Worm (Caenorhabditis elegans) whole organism, L4 larva: ENCODE results near the gene coel-1.
A peak's percentile ranks its signal among the peaks of the same experiment; 100 is the strongest.

Source experiments
- Y105C5A.15 ChIP-seq: fragments of 200-800 bp; sonication (Bioruptor generic); IDR thresholded peaks from 2 replicates; pipeline ENCODE4 v1.3.6; 2022; ENCODE audit warnings: missing genetic modification characterization, missing compliant biosample characterization
- ZK337.2 ChIP-seq: fragments of 200-800 bp; sonication (Bioruptor generic); IDR thresholded peaks from 2 replicates; pipeline ENCODE4 v1.3.6; 2022; ENCODE audit warnings: missing genetic modification reagents, missing genetic modification characterization, missing compliant biosample characterization
- aha-1 ChIP-seq: fragments of 150-350 bp; peaks from one replicate; lab custom pipeline; 2014; ENCODE audit warnings: missing biosample characterization, missing genetic modification characterization
- aly-2 ChIP-seq: sonication (generic microtip); optimal IDR thresholded peaks from 2 replicates; lab custom pipeline; 2018; ENCODE audit warnings: missing biosample characterization, missing genetic modification characterization
- arid-1 ChIP-seq: fragments of 200-800 bp; sonication (Bioruptor generic); conservative IDR thresholded peaks from 2 replicates; pipeline ENCODE4 v1.3.6; 2022; ENCODE audit warnings: missing genetic modification reagents, missing genetic modification characterization, missing compliant biosample characterization
- ceh-82 ChIP-seq: sonication (generic microtip); optimal IDR thresholded peaks from 2 replicates; lab custom pipeline; 2017; ENCODE audit warnings: missing biosample characterization, missing genetic modification characterization
- ces-1 ChIP-seq: fragments of 150-350 bp; sonication (generic microtip); optimal IDR thresholded peaks from 4 replicates; lab custom pipeline; 2014; ENCODE audit warnings: missing biosample characterization, missing genetic modification reagents, missing genetic modification characterization
- daf-12 ChIP-seq: fragments of 150-350 bp; optimal IDR thresholded peaks from 2 replicates; lab custom pipeline; 2014; ENCODE audit warnings: missing biosample characterization, missing genetic modification reagents, missing genetic modification characterization
- daf-16 ChIP-seq, 3 experiments: sonication (generic microtip); optimal IDR thresholded peaks; 2 replicates each; lab custom pipeline; 2016 to 2017; ENCODE audit warnings: missing genetic modification characterization in 3 of 3, missing genetic modification reagents in 3 of 3, mild to moderate bottlenecking in 2 of 3, missing compliant biosample characterization in 2 of 3, missing biosample characterization in 1 of 3, moderate library complexity in 1 of 3
- dmd-6 ChIP-seq: fragments of 200-800 bp; sonication (Bioruptor generic); IDR thresholded peaks from 2 replicates; pipeline ENCODE4 v1.3.6; 2022; ENCODE audit warnings: missing genetic modification reagents, missing genetic modification characterization, missing compliant biosample characterization
- dpl-1 ChIP-seq: fragments of 150-350 bp; optimal IDR thresholded peaks from 2 replicates; lab custom pipeline; 2014; ENCODE audit warnings: missing biosample characterization, missing genetic modification reagents, missing genetic modification characterization
- dve-1 ChIP-seq: sonication (generic microtip); optimal IDR thresholded peaks from 2 replicates; lab custom pipeline; 2017; ENCODE audit warnings: antibody characterized with exemption, mild to moderate bottlenecking, missing genetic modification characterization, missing compliant biosample characterization; ENCODE audit not compliant: insufficient read depth
- egl-27 ChIP-seq: sonication (generic microtip); optimal IDR thresholded peaks from 3 replicates; lab custom pipeline; 2017; ENCODE audit warnings: missing biosample characterization, missing genetic modification reagents, missing genetic modification characterization
- fos-1 ChIP-seq: fragments of 150-350 bp; optimal IDR thresholded peaks from 2 replicates; lab custom pipeline; 2014; ENCODE audit warnings: missing biosample characterization, missing genetic modification characterization
- hif-1 ChIP-seq, 2 experiments: sonication (generic microtip); optimal IDR thresholded peaks; 2 replicates each; lab custom pipeline; 2016 to 2017; ENCODE audit warnings: missing compliant biosample characterization in 2 of 2, missing genetic modification characterization in 2 of 2, missing genetic modification reagents in 2 of 2, missing genotype in 2 of 2, mild to moderate bottlenecking in 1 of 2
- hlh-11 ChIP-seq: fragments of 200-800 bp; sonication (Bioruptor generic); optimal IDR thresholded peaks from 2 replicates; lab custom pipeline; 2018; ENCODE audit warnings: mild to moderate bottlenecking, missing genetic modification characterization, missing compliant biosample characterization
- lin-1 ChIP-seq: fragments of 200-800 bp; sonication (Bioruptor generic); IDR thresholded peaks from 2 replicates; pipeline ENCODE4 v1.3.6; 2022; ENCODE audit warnings: missing genetic modification reagents, missing genetic modification characterization, missing compliant biosample characterization
- lin-13 ChIP-seq: fragments of 150-350 bp; optimal IDR thresholded peaks from 2 replicates; lab custom pipeline; 2014; ENCODE audit warnings: missing biosample characterization, missing genetic modification reagents, missing genetic modification characterization
- lin-15B ChIP-seq: fragments of 150-350 bp; sonication (generic microtip); optimal IDR thresholded peaks from 3 replicates; lab custom pipeline; 2014; ENCODE audit warnings: missing biosample characterization, missing genetic modification characterization
- lin-38 ChIP-seq: fragments of 200-800 bp; sonication (Bioruptor generic); IDR thresholded peaks from 2 replicates; pipeline ENCODE4 v1.3.6; 2022; ENCODE audit warnings: missing genetic modification reagents, missing genetic modification characterization, missing compliant biosample characterization
- nhr-10 ChIP-seq: fragments of 150-350 bp; optimal IDR thresholded peaks from 2 replicates; lab custom pipeline; 2014; ENCODE audit warnings: missing biosample characterization, missing genetic modification characterization
- nhr-28 ChIP-seq: fragments of 150-350 bp; optimal IDR thresholded peaks from 2 replicates; lab custom pipeline; 2014; ENCODE audit warnings: missing biosample characterization, missing genetic modification characterization
- nhr-6 ChIP-seq: fragments of 150-350 bp; optimal IDR thresholded peaks from 2 replicates; lab custom pipeline; 2014; ENCODE audit warnings: missing biosample characterization, missing genetic modification characterization
- nhr-77 ChIP-seq: fragments of 150-350 bp; optimal IDR thresholded peaks from 2 replicates; lab custom pipeline; 2014; ENCODE audit warnings: missing biosample characterization, missing genetic modification characterization
- php-3 ChIP-seq: fragments of 200-800 bp; sonication (Bioruptor generic); IDR thresholded peaks from 2 replicates; pipeline ENCODE4 v1.3.6; 2022; ENCODE audit warnings: missing genetic modification reagents, missing genetic modification characterization, missing compliant biosample characterization
- pqm-1 ChIP-seq: sonication (generic microtip); optimal IDR thresholded peaks from 2 replicates; lab custom pipeline; 2017; ENCODE audit warnings: missing biosample characterization, missing genetic modification characterization
- sdz-12 ChIP-seq: fragments of 200-800 bp; sonication (Bioruptor generic); optimal IDR thresholded peaks from 2 replicates; lab custom pipeline; 2018; ENCODE audit warnings: mild to moderate bottlenecking, missing genetic modification characterization, missing compliant biosample characterization
- unc-62 ChIP-seq, 3 experiments: fragments of 150-350 bp in 1 of 3; sonication (generic microtip); optimal IDR thresholded peaks in 2 of 3; peaks in 1 of 3; 1 replicate in 1 of 3; 2 replicates in 2 of 3; lab custom pipeline; 2014 to 2017; ENCODE audit warnings: missing biosample characterization in 3 of 3, missing genetic modification characterization in 3 of 3, missing genetic modification reagents in 3 of 3, missing genotype in 1 of 3
- vab-7 ChIP-seq: fragments of 200-800 bp; sonication (Bioruptor generic); IDR thresholded peaks from 2 replicates; pipeline ENCODE4 v1.3.6; 2022; ENCODE audit warnings: missing genetic modification reagents, missing genetic modification characterization, missing compliant biosample characterization

The coel-1 gene

ce11 chrX:4279294-4279782 is 13.9 kb downstream of the coel-1 start, which contains the start of the genes twk-28 and ets-9:
Gene twk-28, minus strand, starts transcription at chrX:4279344.
Gene ets-9, plus strand, starts transcription at chrX:4279703.
- TF ChIP-seq aha-1 (tag; lab: Kevin White, UChicago) = peak; percentile 89
- no peak for TF ChIP-seq php-3
- TF ChIP-seq arid-1 = no peak
- TF ChIP-seq ces-1 (GFP tag; lab: Kevin White, UChicago) = no peak
- TF ChIP-seq unc-62 (GFP tag; optimal IDR thresholded peaks at IDR 0.05 in 1 of 2; lab: Kevin White, UChicago) = peak in 1 of 2 experiments; percentile 95
- no peak for TF ChIP-seq unc-62 (tag; optimal IDR thresholded peaks at IDR 0.05; lab: Kevin White, UChicago)
- TF ChIP-seq, all 104 proteins: peak for 2

ce11 chrX:4282380-4282779 is 16.9 kb downstream of the coel-1 start, which contains the start of gene C52B9.19:
Gene C52B9.19, plus strand, starts transcription at chrX:4282555.
- TF ChIP-seq php-3 (0 out of 2 replicates have a peak, but pooled peaks have one; percentile 46), Y105C5A.15 (GFP tag; lab: Robert Waterston, UW) (no peak), lin-15B (no peak), sdz-12 (GFP tag; lab: Kevin White, UChicago) (no peak), dpl-1 (GFP tag; lab: Kevin White, UChicago) (no peak), lin-13 (GFP tag; lab: Kevin White, UChicago) (no peak), daf-16 (GFP tag; optimal IDR thresholded peaks at IDR 0.05; lab: Kevin White, UChicago) (no peak), daf-16 (tag; optimal IDR thresholded peaks at IDR 0.05; lab: Kevin White, UChicago) (peak; percentile 53), pqm-1 (peak; percentile 30), ceh-82 (no peak), egl-27 (tag; lab: Kevin White, UChicago) (no peak), unc-62 (GFP tag; optimal IDR thresholded peaks at IDR 0.05 in 1 of 2; lab: Kevin White, UChicago) (peak in 1 of 2 experiments; percentile 76), unc-62 (tag; optimal IDR thresholded peaks at IDR 0.05; lab: Kevin White, UChicago) (no peak), fos-1 (tag; lab: Kevin White, UChicago) (no peak), dve-1 (tag; lab: Kevin White, UChicago) (peak; percentile 4), hlh-11 (tag; lab: Kevin White, UChicago) (peak; percentile 1), hif-1 (tag; optimal IDR thresholded peaks at IDR 0.05; lab: Kevin White, UChicago) (no peak), aha-1 (tag; lab: Kevin White, UChicago) (peak; percentile 7), nhr-28 (tag; lab: Kevin White, UChicago) (peak; percentile 43)

ce11 chrX:4283989-4284388 is 18.5 kb downstream of the coel-1 start, which contains the start of gene ets-10:
Gene ets-10, plus strand, starts transcription at chrX:4284189.
- TF ChIP-seq dve-1 (tag; lab: Kevin White, UChicago) = peak; percentile 31
- TF ChIP-seq daf-16 (GFP tag; optimal IDR thresholded peaks at IDR 0.05; lab: Kevin White, UChicago) = no peak
- TF ChIP-seq daf-16 (tag; optimal IDR thresholded peaks at IDR 0.05; lab: Kevin White, UChicago) = peak; percentile 82
- TF ChIP-seq ZK337.2 (GFP tag; lab: Robert Waterston, UW) = no peak
- TF ChIP-seq nhr-77 (tag; lab: Kevin White, UChicago) = no peak
- peak; percentile 46; the same call in 1 of the 2 replicates for TF ChIP-seq php-3
- TF ChIP-seq nhr-6 (tag; lab: Kevin White, UChicago) = peak; percentile 56
- TF ChIP-seq pqm-1 = peak; percentile 52
- peak; percentile 65 for TF ChIP-seq nhr-28 (tag; lab: Kevin White, UChicago)

DNA sequence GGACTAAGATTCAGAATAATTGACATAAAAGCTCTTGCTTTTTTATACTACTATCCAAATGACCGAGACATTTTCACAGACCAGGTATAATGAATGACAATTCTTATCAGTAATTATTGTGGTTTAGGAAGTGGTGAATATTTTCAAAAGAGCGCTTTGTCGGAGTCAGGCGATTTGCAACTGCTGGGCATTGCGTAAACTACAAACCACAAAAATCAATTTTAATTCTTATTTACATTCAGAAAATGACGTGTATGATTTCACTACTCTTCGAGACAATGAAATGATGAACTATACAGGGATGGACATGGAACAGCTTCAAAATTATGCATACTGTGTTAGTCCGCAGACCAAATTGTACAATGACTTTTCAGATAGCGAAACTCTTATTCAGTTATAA is 19.0 kb downstream of the coel-1 start:
- TF ChIP-seq lin-1 (GFP tag; lab: Robert Waterston, UW) (peak; percentile 27; the same call in 1 of the 2 replicates), nhr-77 (tag; lab: Kevin White, UChicago) (peak; percentile 16), daf-12 (tag; lab: Kevin White, UChicago) (no peak), nhr-28 (tag; lab: Kevin White, UChicago) (peak; percentile 84), daf-16 (GFP tag; optimal IDR thresholded peaks at IDR 0.05; lab: Kevin White, UChicago) (no peak), daf-16 (tag; optimal IDR thresholded peaks at IDR 0.05; lab: Kevin White, UChicago) (peak; percentile 76), aha-1 (tag; lab: Kevin White, UChicago) (no peak), hlh-11 (tag; lab: Kevin White, UChicago) (peak; percentile 47), aly-2 (no peak), vab-7 (GFP tag; lab: Robert Waterston, UW) (no peak), nhr-10 (tag; lab: Kevin White, UChicago) (no peak), dmd-6 (GFP tag; lab: Robert Waterston, UW) (peak; percentile 56), pqm-1 (peak; percentile 12), lin-38 (GFP tag; lab: Robert Waterston, UW) (no peak)
